Fruit fly (Drosophila melanogaster) whole organism, embryonic: ENCODE data around the gene gish.

Experiments used
- Aef1 ChIP-seq: fragments of 200-800 bp; sonication (Bioruptor generic); IDR thresholded peaks from 3 replicates; pipeline ENCODE4 v1.3.6; 2022; ENCODE audit warnings: missing biosample characterization, missing genetic modification characterization
- Atf6 ChIP-seq: fragments of 200-800 bp; sonication (Bioruptor generic); IDR thresholded peaks from 2 replicates; pipeline ENCODE4 v1.3.6; 2022; ENCODE audit warnings: missing biosample characterization, missing genetic modification characterization
- CG1024 ChIP-seq: fragments of 200-800 bp; sonication (Bioruptor generic); IDR thresholded peaks from 2 replicates; pipeline ENCODE4 v1.3.6; 2022; ENCODE audit warnings: missing biosample characterization, missing genetic modification characterization
- CG10462 ChIP-seq: fragments of 200-800 bp; sonication (Bioruptor generic); optimal IDR thresholded peaks from 2 replicates; lab custom pipeline; 2016; ENCODE audit warnings: missing biosample characterization, missing genetic modification characterization
- CG11560 ChIP-seq: fragments of 200-800 bp; sonication (Bioruptor generic); IDR thresholded peaks from 3 replicates; pipeline ENCODE4 v1.3.6; 2022; ENCODE audit warnings: missing biosample characterization, missing genetic modification characterization
- CG12155 ChIP-seq: fragments of 200-800 bp; sonication (Bioruptor generic); optimal IDR thresholded peaks from 3 replicates; lab custom pipeline; 2016; ENCODE audit warnings: missing biosample characterization, missing genetic modification characterization
- CG12769 ChIP-seq: fragments of 200-800 bp; sonication (Bioruptor generic); optimal IDR thresholded peaks from 2 replicates; lab custom pipeline; 2019; ENCODE audit warnings: missing biosample characterization, mild to moderate bottlenecking, missing genetic modification characterization, moderate library complexity
- CG13424 ChIP-seq: fragments of 200-800 bp; sonication (Bioruptor generic); optimal IDR thresholded peaks from 2 replicates; lab custom pipeline; 2019; ENCODE audit warnings: missing biosample characterization, mild to moderate bottlenecking, missing genetic modification characterization, moderate library complexity
- CG14014 ChIP-seq: fragments of 200-800 bp; sonication (Bioruptor generic); IDR thresholded peaks from 2 replicates; pipeline ENCODE4 v1.3.6; 2022; ENCODE audit warnings: missing biosample characterization, missing genetic modification characterization
- CG16779 ChIP-seq: fragments of 200-800 bp; sonication (Bioruptor generic); IDR thresholded peaks from 2 replicates; pipeline ENCODE4 v1.3.6; 2022; ENCODE audit warnings: missing biosample characterization, missing genetic modification characterization
- CG17328 ChIP-seq: fragments of 200-800 bp; sonication (Bioruptor generic); IDR thresholded peaks from 2 replicates; pipeline ENCODE4 v1.3.6; 2022; ENCODE audit warnings: missing biosample characterization, missing genetic modification characterization
- CG18764 ChIP-seq: fragments of 200-800 bp; sonication (Bioruptor generic); optimal IDR thresholded peaks from 3 replicates; lab custom pipeline; 2016; ENCODE audit warnings: missing biosample characterization, missing genetic modification characterization
- CG2120 ChIP-seq: fragments of 200-800 bp; sonication (Bioruptor generic); optimal IDR thresholded peaks from 3 replicates; lab custom pipeline; 2016; ENCODE audit warnings: missing biosample characterization, missing genetic modification characterization
- CG2712 ChIP-seq: fragments of 200-800 bp; optimal IDR thresholded peaks from 3 replicates; lab custom pipeline; 2019; ENCODE audit warnings: missing biosample characterization, mild to moderate bottlenecking, missing genetic modification characterization, moderate library complexity
- CG2889 ChIP-seq: fragments of 200-800 bp; sonication (Bioruptor generic); IDR thresholded peaks from 3 replicates; pipeline ENCODE4 v1.3.6; 2022; ENCODE audit warnings: missing biosample characterization, missing genetic modification characterization
- CG3163 ChIP-seq: fragments of 200-800 bp; sonication (Bioruptor generic); optimal IDR thresholded peaks from 3 replicates; lab custom pipeline; 2016; ENCODE audit warnings: missing biosample characterization, missing genetic modification characterization
- CG32767 ChIP-seq: fragments of 200-800 bp; sonication (Bioruptor generic); IDR thresholded peaks from 2 replicates; pipeline ENCODE4 v1.3.6; 2022; ENCODE audit warnings: missing biosample characterization, missing genetic modification characterization
- CG42726 ChIP-seq: fragments of 200-800 bp; sonication (Bioruptor generic); IDR thresholded peaks from 2 replicates; pipeline ENCODE4 v1.3.6; 2022; ENCODE audit warnings: missing biosample characterization, missing genetic modification characterization; ENCODE audit not compliant: partially characterized antibody
- CG4360 ChIP-seq: fragments of 200-800 bp; sonication (Bioruptor generic); IDR thresholded peaks from 2 replicates; pipeline ENCODE4 v1.3.6; 2022; ENCODE audit warnings: missing biosample characterization, missing genetic modification characterization
- CG5953 ChIP-seq: fragments of 200-800 bp; sonication (Bioruptor generic); IDR thresholded peaks from 2 replicates; pipeline ENCODE4 v1.3.6; 2022; ENCODE audit warnings: missing biosample characterization, missing genetic modification characterization
- CG9437 ChIP-seq: fragments of 200-800 bp; sonication (Bioruptor generic); optimal IDR thresholded peaks from 2 replicates; lab custom pipeline; 2018; ENCODE audit warnings: missing biosample characterization, mild to moderate bottlenecking, missing genetic modification characterization
- CHES-1-like ChIP-seq: fragments of 200-800 bp; sonication (Bioruptor generic); optimal IDR thresholded peaks from 2 replicates; lab custom pipeline; 2016; ENCODE audit warnings: missing biosample characterization, missing genetic modification characterization
- D ChIP-seq, 2 experiments: fragments of 200-800 bp in 1 of 2; fragments of >200 bp in 1 of 2; sonication (Bioruptor generic) in 1 of 2; optimal IDR thresholded peaks; 2 replicates in 1 of 2; 3 replicates in 1 of 2; lab custom pipeline; 2017; ENCODE audit warnings: mild to moderate bottlenecking in 1 of 2, missing biosample characterization in 1 of 2, missing genetic modification characterization in 1 of 2, missing genetic modification reagents in 1 of 2
- D19A ChIP-seq: fragments of 200-800 bp; optimal IDR thresholded peaks from 3 replicates; lab custom pipeline; 2019; ENCODE audit warnings: missing biosample characterization, mild to moderate bottlenecking, missing genetic modification characterization, moderate library complexity
- Doc2 ChIP-seq: fragments of 200-800 bp; sonication (Bioruptor generic); IDR thresholded peaks from 2 replicates; pipeline ENCODE4 v1.3.6; 2022; ENCODE audit warnings: missing biosample characterization, missing genetic modification characterization
- Gug ChIP-seq: fragments of 200-800 bp; sonication (Bioruptor generic); IDR thresholded peaks from 4 replicates; pipeline ENCODE4 v1.3.6; 2022; ENCODE audit warnings: missing biosample characterization, missing genetic modification characterization
- HHEX ChIP-seq: fragments of 200-800 bp; sonication (Bioruptor generic); optimal IDR thresholded peaks from 3 replicates; lab custom pipeline; 2017; ENCODE audit warnings: missing biosample characterization, mild to moderate bottlenecking, missing genetic modification characterization, missing genetic modification reagents
- HLH54F ChIP-seq: fragments of 200-800 bp; sonication (Bioruptor generic); optimal IDR thresholded peaks from 3 replicates; lab custom pipeline; 2016; ENCODE audit warnings: missing biosample characterization, missing genetic modification characterization
- Nf-YB ChIP-seq: fragments of 200-800 bp; sonication (Bioruptor generic); optimal IDR thresholded peaks from 3 replicates; lab custom pipeline; 2019; ENCODE audit warnings: missing biosample characterization, mild to moderate bottlenecking, missing genetic modification characterization, moderate library complexity
- Rfx ChIP-seq: fragments of 200-800 bp; sonication (Bioruptor generic); IDR thresholded peaks from 2 replicates; pipeline ENCODE4 v1.3.6; 2022; ENCODE audit warnings: missing biosample characterization, missing genetic modification characterization
- Xrp1 ChIP-seq: fragments of 200-800 bp; sonication (Bioruptor generic); IDR thresholded peaks from 2 replicates; pipeline ENCODE4 v1.3.6; 2022; ENCODE audit warnings: missing biosample characterization, missing genetic modification characterization
- aop ChIP-seq: fragments of 200-800 bp; sonication (Bioruptor generic); IDR thresholded peaks from 2 replicates; pipeline ENCODE4 v1.3.6; 2022; ENCODE audit warnings: missing biosample characterization, missing genetic modification characterization
- az2 ChIP-seq: fragments of 200-800 bp; sonication (Bioruptor generic); optimal IDR thresholded peaks from 3 replicates; lab custom pipeline; 2016; ENCODE audit warnings: missing biosample characterization, missing genetic modification characterization
- gce ChIP-seq: fragments of 200-800 bp; sonication (Bioruptor generic); IDR thresholded peaks from 3 replicates; pipeline ENCODE4 v1.3.6; 2022; ENCODE audit warnings: missing biosample characterization, missing genetic modification characterization
- gfzf ChIP-seq: fragments of 200-800 bp; sonication (Bioruptor generic); optimal IDR thresholded peaks from 2 replicates; lab custom pipeline; 2016; ENCODE audit warnings: missing biosample characterization, mild to moderate bottlenecking, missing genetic modification characterization, moderate library complexity
- grau ChIP-seq: fragments of 200-800 bp; optimal IDR thresholded peaks from 3 replicates; lab custom pipeline; 2019; ENCODE audit warnings: missing biosample characterization, mild to moderate bottlenecking, missing genetic modification characterization, moderate library complexity
- her ChIP-seq: fragments of 200-800 bp; sonication (Bioruptor generic); optimal IDR thresholded peaks from 2 replicates; lab custom pipeline; 2016; ENCODE audit warnings: missing biosample characterization, missing genetic modification characterization
- inv ChIP-seq: fragments of 200-800 bp; sonication (Bioruptor generic); IDR thresholded peaks from 2 replicates; pipeline ENCODE4 v1.3.6; 2022; ENCODE audit warnings: missing biosample characterization, missing genetic modification characterization; ENCODE audit not compliant: partially characterized antibody
- jing ChIP-seq: fragments of 200-800 bp; sonication (Bioruptor generic); optimal IDR thresholded peaks from 2 replicates; lab custom pipeline; 2018; ENCODE audit warnings: missing biosample characterization, mild to moderate bottlenecking, missing genetic modification characterization
- jumu ChIP-seq: fragments of 200-800 bp; sonication (Bioruptor generic); optimal IDR thresholded peaks from 3 replicates; lab custom pipeline; 2016; ENCODE audit warnings: missing biosample characterization, missing genetic modification characterization
- kni ChIP-seq: fragments of 200-800 bp; sonication (Bioruptor generic); optimal IDR thresholded peaks from 3 replicates; lab custom pipeline; 2017; ENCODE audit warnings: mild to moderate bottlenecking, missing biosample characterization, missing genetic modification reagents, missing genetic modification characterization
- phol ChIP-seq: fragments of 200-800 bp; sonication (Bioruptor generic); optimal IDR thresholded peaks from 3 replicates; lab custom pipeline; 2018; ENCODE audit warnings: missing biosample characterization, mild to moderate bottlenecking, missing genetic modification characterization, moderate library complexity
- sens ChIP-seq: fragments of 200-800 bp; sonication (Bioruptor generic); peaks from one replicate; lab custom pipeline; 2016; ENCODE audit warnings: missing biosample characterization, missing genetic modification characterization
- sim ChIP-seq: fragments of 200-800 bp; sonication (Bioruptor generic); IDR thresholded peaks from 2 replicates; pipeline ENCODE4 v1.3.6; 2022; ENCODE audit warnings: missing biosample characterization, missing genetic modification characterization
- slp2 ChIP-seq: fragments of 200-800 bp; sonication (Bioruptor generic); optimal IDR thresholded peaks from 2 replicates; lab custom pipeline; 2016; ENCODE audit warnings: missing biosample characterization, missing genetic modification characterization
- so ChIP-seq: fragments of 200-800 bp; sonication (Bioruptor generic); IDR thresholded peaks from 3 replicates; pipeline ENCODE4 v1.3.6; 2022; ENCODE audit warnings: missing biosample characterization, missing genetic modification characterization
- sr ChIP-seq: fragments of 200-800 bp; sonication (Bioruptor generic); IDR thresholded peaks from 3 replicates; pipeline ENCODE4 v1.3.6; 2022; ENCODE audit warnings: missing biosample characterization, missing genetic modification characterization
- wdn ChIP-seq: fragments of 200-800 bp; sonication (Bioruptor generic); IDR thresholded peaks from 2 replicates; pipeline ENCODE4 v1.3.6; 2022; ENCODE audit warnings: missing biosample characterization, missing genetic modification characterization

Gene gish

dm6 chr3R:16282080-16282690 is 9.9 kb downstream of the gish start (continued):
- TF ChIP-seq CG3163 (GFP tag; lab: Kevin White, UChicago), result peak; percentile 1
- no peak for TF ChIP-seq CG14014 (GFP tag; lab: Robert Waterston, UW)

dm6 chr3R:16284481-16284880 is 12.2 kb downstream of the gish start:
- no peak for TF ChIP-seq az2 (GFP tag; lab: Kevin White, UChicago)
- TF ChIP-seq D (optimal IDR thresholded peaks at IDR 0.05; lab: Kevin White, UChicago), result no peak
- peak; percentile 11 for TF ChIP-seq D (GFP tag; optimal IDR thresholded peaks at IDR 0.05; lab: Kevin White, UChicago)
- no peak for TF ChIP-seq HHEX (GFP tag; lab: Kevin White, UChicago)
- 0 out of 2 replicates have a peak, but pooled peaks have one; percentile 7 for TF ChIP-seq Xrp1
- peak; percentile 60 for TF ChIP-seq sens (GFP tag; lab: Kevin White, UChicago)
- peak; percentile 61 for TF ChIP-seq D19A
- TF ChIP-seq sr (GFP tag; lab: Robert Waterston, UW), result no peak
- peak; percentile 3 for TF ChIP-seq phol (tag; lab: Kevin White, UChicago)
- TF ChIP-seq sim (GFP tag; lab: Robert Waterston, UW), result no peak
- no peak for TF ChIP-seq CG32767
- TF ChIP-seq, all 482 proteins: peak for 5

- TF ChIP-seq Rfx (GFP tag; lab: Robert Waterston, UW) (no peak), Doc2 (GFP tag; lab: Robert Waterston, UW) (no peak), jumu (GFP tag; lab: Kevin White, UChicago) (no peak), CG12769 (tag; lab: Kevin White, UChicago) (peak; percentile 27), CG9437 (GFP tag; lab: Kevin White, UChicago) (no peak), CG13424 (tag; lab: Kevin White, UChicago) (no peak), grau (tag; lab: Kevin White, UChicago) (no peak), CG1024 (GFP tag; lab: Robert Waterston, UW) (no peak), CG12155 (GFP tag; lab: Kevin White, UChicago) (peak; percentile 78), CG42726 (GFP tag; lab: Robert Waterston, UW) (no peak), Aef1 (GFP tag; lab: Robert Waterston, UW) (no peak), CG2889 (no peak), CG11560 (no peak), sr (GFP tag; lab: Robert Waterston, UW) (no peak), CG2120 (GFP tag; lab: Kevin White, UChicago) (no peak), CG10462 (GFP tag; lab: Kevin White, UChicago) (no peak), aop (no peak), CG4360 (GFP tag; lab: Robert Waterston, UW) (no peak), HLH54F (GFP tag; lab: Kevin White, UChicago) (no peak), Nf-YB (no peak), her (no peak), CG5953 (GFP tag; lab: Robert Waterston, UW) (no peak), CG3163 (GFP tag; lab: Kevin White, UChicago) (peak; percentile 8), kni (GFP tag; lab: Kevin White, UChicago) (peak; percentile 9), slp2 (GFP tag; lab: Kevin White, UChicago) (no peak), CG16779 (GFP tag; lab: Robert Waterston, UW) (no peak), CG18764 (no peak), jing (GFP tag; lab: Kevin White, UChicago) (no peak), wdn (GFP tag; lab: Robert Waterston, UW) (no peak), CG17328 (GFP tag; lab: Robert Waterston, UW) (no peak), CG2712 (no peak), Gug (GFP tag; lab: Robert Waterston, UW) (no peak), gce (no peak), gfzf (GFP tag; lab: Kevin White, UChicago) (no peak), so (GFP tag; lab: Robert Waterston, UW) (no peak), CHES-1-like (no peak), inv (GFP tag; lab: Robert Waterston, UW) (no peak), Atf6 (no peak)
Observed at dm6 chr3R:16284901-16285300, 12.6 kb downstream of the gish start.
